Worm (Caenorhabditis elegans) whole organism, midembryonic: ENCODE data around the gene F58H1.3.

ENCODE experiments used
- T22C8.4 ChIP-seq: fragments of 200-800 bp; sonication (Bioruptor generic); IDR thresholded peaks from 2 replicates; pipeline ENCODE4 v1.3.6; 2022; ENCODE audit warnings: missing genetic modification characterization, missing compliant biosample characterization
- cog-1 ChIP-seq: sonication (generic microtip); optimal IDR thresholded peaks from 2 replicates; lab custom pipeline; 2016; ENCODE audit warnings: missing genetic modification characterization, missing compliant biosample characterization
- flt-1 ChIP-seq: fragments of 200-800 bp; sonication (Bioruptor generic); IDR thresholded peaks from 2 replicates; pipeline ENCODE4 v1.3.6; 2022; ENCODE audit warnings: missing genetic modification characterization, missing compliant biosample characterization
- klf-2 ChIP-seq: fragments of 200-800 bp; sonication (Bioruptor generic); conservative IDR thresholded peaks from 2 replicates; pipeline ENCODE4 v1.3.6; 2022; ENCODE audit warnings: missing genetic modification reagents, missing genetic modification characterization, missing compliant biosample characterization
- med-1 ChIP-seq: sonication (generic microtip); optimal IDR thresholded peaks from 2 replicates; lab custom pipeline; 2017; ENCODE audit warnings: missing genetic modification characterization, mild to moderate bottlenecking, missing compliant biosample characterization, antibody characterized with exemption, missing genetic modification reagents; ENCODE audit not compliant: insufficient read depth
- ref-1 ChIP-seq: fragments of 200-800 bp; sonication (Bioruptor generic); conservative IDR thresholded peaks from 2 replicates; pipeline ENCODE4 v1.3.6; 2022; ENCODE audit warnings: missing genetic modification reagents, missing genetic modification characterization, missing compliant biosample characterization
- ztf-23 ChIP-seq: fragments of 200-800 bp; sonication (Bioruptor generic); IDR thresholded peaks from 2 replicates; pipeline ENCODE4 v1.3.6; 2022; ENCODE audit warnings: missing genetic modification reagents, missing genetic modification characterization, missing compliant biosample characterization
- ztf-29 ChIP-seq: fragments of 200-800 bp; sonication (Bioruptor generic); IDR thresholded peaks from 2 replicates; pipeline ENCODE4 v1.3.6; 2022; ENCODE audit warnings: missing genetic modification reagents, missing genetic modification characterization, missing compliant biosample characterization

DNA sequence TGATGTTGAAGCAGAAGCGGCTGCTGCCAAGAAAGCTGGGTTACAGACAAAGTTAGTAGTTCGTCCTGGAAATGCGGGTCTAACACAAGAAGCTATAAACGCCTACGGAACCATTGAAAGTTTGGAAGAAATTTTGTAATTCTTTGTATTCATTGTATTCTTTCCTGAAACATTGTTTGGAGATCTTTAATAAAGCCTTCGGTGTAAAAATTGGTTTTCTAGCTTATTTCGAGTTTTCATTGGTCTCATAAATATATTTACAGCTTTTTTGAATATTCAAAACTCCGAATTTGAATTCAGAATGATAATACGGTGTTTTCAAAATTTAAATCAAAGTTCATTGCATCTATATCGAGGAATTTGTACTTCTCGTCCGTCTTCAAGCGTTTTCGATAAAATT is 1.1 kb downstream of the F58H1.3 start, which contains the start of gene F58H1.8:
- TF ChIP-seq flt-1 (GFP tag; lab: Robert Waterston, UW) (no peak), T22C8.4 (GFP tag; lab: Robert Waterston, UW) (no peak), ztf-29 (GFP tag; lab: Robert Waterston, UW) (no peak), klf-2 (GFP tag; lab: Robert Waterston, UW) (no peak), cog-1 (no peak), med-1 (no peak), ztf-23 (GFP tag; lab: Robert Waterston, UW) (no peak), ref-1 (GFP tag; lab: Robert Waterston, UW) (no peak)
